Fruit fly (Drosophila melanogaster) whole organism, embryonic: ENCODE results near the gene CG32985.

Experiments
- Adf1 ChIP-seq: fragments of 200-800 bp; sonication (Bioruptor generic); IDR thresholded peaks from 2 replicates; pipeline ENCODE4 v1.3.6; 2022; ENCODE audit warnings: missing biosample characterization, missing genetic modification characterization
- Bgb ChIP-seq: fragments of 200-800 bp; sonication (Bioruptor generic); IDR thresholded peaks from 2 replicates; pipeline ENCODE4 v1.3.6; 2022; ENCODE audit warnings: missing biosample characterization, missing genetic modification characterization; ENCODE audit not compliant: partially characterized antibody
- CG11398 ChIP-seq: fragments of 200-800 bp; sonication (Bioruptor generic); optimal IDR thresholded peaks from 2 replicates; lab custom pipeline; 2016; ENCODE audit warnings: missing biosample characterization, missing genetic modification characterization
- CG11695 ChIP-seq: fragments of 200-800 bp; sonication (Bioruptor generic); IDR thresholded peaks from 3 replicates; pipeline ENCODE4 v1.3.6; 2022; ENCODE audit warnings: missing biosample characterization, missing genetic modification characterization
- CG14965 ChIP-seq: fragments of 200-800 bp; sonication (Bioruptor generic); optimal IDR thresholded peaks from 2 replicates; lab custom pipeline; 2016; ENCODE audit warnings: missing biosample characterization, missing genetic modification characterization, borderline replicate concordance
- CG16815 ChIP-seq: fragments of 200-800 bp; sonication (Bioruptor generic); optimal IDR thresholded peaks from 3 replicates; lab custom pipeline; 2017; ENCODE audit warnings: missing biosample characterization, mild to moderate bottlenecking, missing genetic modification characterization
- CG1792 ChIP-seq: fragments of 200-800 bp; sonication (Bioruptor generic); optimal IDR thresholded peaks from 2 replicates; lab custom pipeline; 2016; ENCODE audit warnings: missing biosample characterization, missing genetic modification characterization
- CG31365 ChIP-seq: fragments of 200-800 bp; sonication (Bioruptor generic); optimal IDR thresholded peaks from 2 replicates; lab custom pipeline; 2018; ENCODE audit warnings: missing biosample characterization, mild to moderate bottlenecking, missing genetic modification characterization
- CG3726 ChIP-seq: fragments of 200-800 bp; sonication (Bioruptor generic); IDR thresholded peaks from 3 replicates; pipeline ENCODE4, ENCODE4 v1.3.6; 2022; ENCODE audit warnings: missing biosample characterization, missing genetic modification characterization
- CG4707 ChIP-seq: fragments of 200-800 bp; sonication (Bioruptor generic); optimal IDR thresholded peaks from 2 replicates; lab custom pipeline; 2018; ENCODE audit warnings: missing biosample characterization, mild to moderate bottlenecking, missing genetic modification characterization, moderate library complexity
- CG8089 ChIP-seq: fragments of 200-800 bp; sonication (Bioruptor generic); optimal IDR thresholded peaks from 3 replicates; lab custom pipeline; 2016; ENCODE audit warnings: missing biosample characterization, missing genetic modification characterization
- Camta ChIP-seq: fragments of 200-800 bp; sonication (Bioruptor generic); optimal IDR thresholded peaks from 2 replicates; lab custom pipeline; 2016; ENCODE audit warnings: missing biosample characterization, missing genetic modification characterization
- CoRest ChIP-seq: fragments of 200-800 bp; sonication (Bioruptor generic); optimal IDR thresholded peaks from 3 replicates; lab custom pipeline; 2018; ENCODE audit warnings: missing biosample characterization, mild to moderate bottlenecking, missing genetic modification characterization, moderate library complexity
- D19B ChIP-seq: fragments of 200-800 bp; sonication (Bioruptor generic); optimal IDR thresholded peaks from 2 replicates; lab custom pipeline; 2017; ENCODE audit warnings: missing biosample characterization, mild to moderate bottlenecking, missing genetic modification characterization
- Dfd ChIP-seq, 2 experiments: fragments of >200 bp; optimal IDR thresholded peaks; 2 replicates each; lab custom pipeline; 2017; ENCODE audit warnings: missing biosample characterization in 2 of 2, missing genetic modification characterization in 2 of 2
- Eip74EF ChIP-seq, 2 experiments: fragments of 200-800 bp in 1 of 2; fragments of >200 bp in 1 of 2; sonication (Bioruptor generic) in 1 of 2; optimal IDR thresholded peaks; 2 replicates each; lab custom pipeline; 2017 to 2019; ENCODE audit warnings: missing biosample characterization in 2 of 2, missing genetic modification characterization in 2 of 2, mild to moderate bottlenecking in 1 of 2, moderate library complexity in 1 of 2
- Ets97D ChIP-seq: fragments of 200-800 bp; sonication (Bioruptor generic); optimal IDR thresholded peaks from 3 replicates; lab custom pipeline; 2016; ENCODE audit warnings: missing biosample characterization, missing genetic modification characterization
- Gug ChIP-seq: fragments of 200-800 bp; sonication (Bioruptor generic); IDR thresholded peaks from 4 replicates; pipeline ENCODE4 v1.3.6; 2022; ENCODE audit warnings: missing biosample characterization, missing genetic modification characterization
- Hey ChIP-seq: fragments of 200-800 bp; sonication (Bioruptor generic); optimal IDR thresholded peaks from 3 replicates; lab custom pipeline; 2018; ENCODE audit warnings: missing biosample characterization, mild to moderate bottlenecking, missing genetic modification characterization
- Hsf ChIP-seq: fragments of 200-800 bp; sonication (Bioruptor generic); optimal IDR thresholded peaks from 3 replicates; lab custom pipeline; 2016; ENCODE audit warnings: missing biosample characterization, missing genetic modification characterization
- Jarid2 ChIP-seq: fragments of 200-800 bp; sonication (Bioruptor generic); optimal IDR thresholded peaks from 3 replicates; lab custom pipeline; 2017; ENCODE audit warnings: mild to moderate bottlenecking, missing biosample characterization, missing genetic modification reagents, missing genetic modification characterization
- Kr ChIP-seq: fragments of 200-800 bp; sonication (Bioruptor generic); optimal IDR thresholded peaks from 2 replicates; lab custom pipeline; 2017; ENCODE audit warnings: missing biosample characterization, mild to moderate bottlenecking, missing genetic modification characterization
- Meics ChIP-seq: fragments of 200-800 bp; sonication (Bioruptor generic); optimal IDR thresholded peaks from 2 replicates; lab custom pipeline; 2017; ENCODE audit warnings: missing biosample characterization, mild to moderate bottlenecking, missing genetic modification characterization
- bcd ChIP-seq: fragments of 200-800 bp; sonication (Bioruptor generic); optimal IDR thresholded peaks from 2 replicates; lab custom pipeline; 2017; ENCODE audit warnings: missing biosample characterization, mild to moderate bottlenecking, missing genetic modification characterization
- bigmax ChIP-seq: fragments of 200-800 bp; sonication (Bioruptor generic); optimal IDR thresholded peaks from 2 replicates; lab custom pipeline; 2018; ENCODE audit warnings: missing biosample characterization, mild to moderate bottlenecking, missing genetic modification characterization
- caup ChIP-seq: fragments of 200-800 bp; sonication (Bioruptor generic); optimal IDR thresholded peaks from 3 replicates; lab custom pipeline; 2017; ENCODE audit warnings: missing biosample characterization, mild to moderate bottlenecking, missing genetic modification characterization, moderate library complexity; ENCODE audit not compliant: severe bottlenecking
- gcm ChIP-seq: fragments of 200-800 bp; sonication (Bioruptor generic); optimal IDR thresholded peaks from 2 replicates; lab custom pipeline; 2019; ENCODE audit warnings: missing biosample characterization, mild to moderate bottlenecking, missing genetic modification characterization, moderate library complexity
- gem ChIP-seq: fragments of 200-800 bp; sonication (Bioruptor generic); optimal IDR thresholded peaks from 2 replicates; lab custom pipeline; 2019; ENCODE audit warnings: missing biosample characterization, mild to moderate bottlenecking, missing genetic modification characterization, moderate library complexity
- hbn ChIP-seq: fragments of 200-800 bp; sonication (Bioruptor generic); IDR thresholded peaks from 2 replicates; pipeline ENCODE4 v1.3.6; 2022; ENCODE audit warnings: missing biosample characterization, missing genetic modification characterization; ENCODE audit not compliant: partially characterized antibody
- her ChIP-seq: fragments of 200-800 bp; sonication (Bioruptor generic); optimal IDR thresholded peaks from 2 replicates; lab custom pipeline; 2016; ENCODE audit warnings: missing biosample characterization, missing genetic modification characterization
- lmd ChIP-seq: fragments of 200-800 bp; sonication (Bioruptor generic); IDR thresholded peaks from 2 replicates; pipeline ENCODE4 v1.3.6; 2022; ENCODE audit warnings: missing biosample characterization, missing genetic modification characterization
- lola ChIP-seq, 3 experiments: fragments of >200 bp in 2 of 3; fragments of 200-800 bp in 1 of 3; sonication (Bioruptor generic) in 1 of 3; optimal IDR thresholded peaks; 2 replicates each; lab custom pipeline; 2017 to 2019; ENCODE audit warnings: missing biosample characterization in 3 of 3, missing genetic modification characterization in 3 of 3, mild to moderate bottlenecking in 1 of 3, moderate library complexity in 1 of 3
- nau ChIP-seq: fragments of 200-800 bp; sonication (Bioruptor generic); optimal IDR thresholded peaks from 3 replicates; lab custom pipeline; 2017; ENCODE audit warnings: missing biosample characterization, mild to moderate bottlenecking, missing genetic modification characterization, missing genetic modification reagents
- onecut ChIP-seq: fragments of 200-800 bp; sonication (Bioruptor generic); IDR thresholded peaks from 2 replicates; pipeline ENCODE4 v1.3.6; 2022; ENCODE audit warnings: missing biosample characterization, missing genetic modification characterization
- otp ChIP-seq: fragments of 200-800 bp; sonication (Bioruptor generic); IDR thresholded peaks from 3 replicates; pipeline ENCODE4, ENCODE4 v1.3.6; 2022; ENCODE audit warnings: missing biosample characterization, missing genetic modification characterization
- pfk ChIP-seq: fragments of 200-800 bp; sonication (Bioruptor generic); optimal IDR thresholded peaks from 2 replicates; lab custom pipeline; 2018; ENCODE audit warnings: missing biosample characterization, mild to moderate bottlenecking, missing genetic modification characterization, moderate library complexity
- phol ChIP-seq: fragments of 200-800 bp; sonication (Bioruptor generic); optimal IDR thresholded peaks from 3 replicates; lab custom pipeline; 2018; ENCODE audit warnings: missing biosample characterization, mild to moderate bottlenecking, missing genetic modification characterization, moderate library complexity
- pzg ChIP-seq: fragments of 200-800 bp; sonication (Bioruptor generic); optimal IDR thresholded peaks from 3 replicates; lab custom pipeline; 2018; ENCODE audit warnings: missing biosample characterization, mild to moderate bottlenecking, missing genetic modification characterization, moderate library complexity
- ro ChIP-seq: fragments of 200-800 bp; sonication (Bioruptor generic); IDR thresholded peaks from 2 replicates; pipeline ENCODE4 v1.3.6; 2022; ENCODE audit warnings: missing biosample characterization, missing genetic modification characterization
- sc ChIP-seq, 3 experiments: fragments of >200 bp in 2 of 3; fragments of 200-800 bp in 1 of 3; sonication (Bioruptor generic) in 1 of 3; optimal IDR thresholded peaks; 2 replicates in 2 of 3; 3 replicates in 1 of 3; lab custom pipeline; 2017; ENCODE audit warnings: mild to moderate bottlenecking in 1 of 3, missing biosample characterization in 1 of 3, missing genetic modification characterization in 1 of 3, missing genetic modification reagents in 1 of 3
- scrt ChIP-seq: fragments of 200-800 bp; sonication (Bioruptor generic); optimal IDR thresholded peaks from 2 replicates; lab custom pipeline; 2018; ENCODE audit warnings: missing biosample characterization, mild to moderate bottlenecking, missing genetic modification characterization, moderate library complexity
- shn ChIP-seq: fragments of 200-800 bp; sonication (Bioruptor generic); optimal IDR thresholded peaks from 3 replicates; lab custom pipeline; 2016; ENCODE audit warnings: missing biosample characterization, missing genetic modification characterization
- slp2 ChIP-seq: fragments of 200-800 bp; sonication (Bioruptor generic); optimal IDR thresholded peaks from 2 replicates; lab custom pipeline; 2016; ENCODE audit warnings: missing biosample characterization, missing genetic modification characterization
- sob ChIP-seq: fragments of 200-800 bp; sonication (Bioruptor generic); IDR thresholded peaks from 2 replicates; pipeline ENCODE4 v1.3.6; 2022; ENCODE audit warnings: missing biosample characterization, missing genetic modification characterization
- tio ChIP-seq: fragments of 200-800 bp; sonication (Bioruptor generic); optimal IDR thresholded peaks from 2 replicates; lab custom pipeline; 2017; ENCODE audit warnings: missing biosample characterization, missing genetic modification characterization, inconsistent platforms
- tna ChIP-seq: fragments of 200-800 bp; sonication (Bioruptor generic); IDR thresholded peaks from 2 replicates; pipeline ENCODE4 v1.3.6; 2022; ENCODE audit warnings: missing biosample characterization, missing genetic modification characterization; ENCODE audit not compliant: partially characterized antibody
- ttk ChIP-seq: fragments of 200-800 bp; sonication (Bioruptor generic); IDR thresholded peaks from 2 replicates; pipeline ENCODE4 v2.1.2; 2022; ENCODE audit warnings: missing biosample characterization, missing genetic modification characterization
- tup ChIP-seq: fragments of 200-800 bp; sonication (Bioruptor generic); optimal IDR thresholded peaks from 2 replicates; lab custom pipeline; 2016; ENCODE audit warnings: missing biosample characterization, mild to moderate bottlenecking, missing genetic modification characterization, moderate library complexity
- vvl ChIP-seq: fragments of 200-800 bp; sonication (Bioruptor generic); IDR thresholded peaks from 2 replicates; pipeline ENCODE4 v1.3.6; 2022; ENCODE audit warnings: missing biosample characterization, missing genetic modification characterization

The CG32985 gene

dm6 chr2L:8997285-8997684, 35.0 kb downstream of the CG32985 start, which contains the start of the genes alien and CG18661 (continued):
- TF ChIP-seq CG8089 (peak; percentile 69), bcd (GFP tag; lab: Kevin White, UChicago) (peak; percentile 75), lola (GFP tag; optimal IDR thresholded peaks at IDR 0.05; lab: Kevin White, UChicago) (peak in 1 of 3 experiments; percentile 87), CG1792 (GFP tag; lab: Kevin White, UChicago) (peak; percentile 57), phol (peak; percentile 81), gcm (peak; percentile 30), Camta (peak; percentile 93), ttk (GFP tag; lab: Robert Waterston, UW) (peak; percentile 88), lmd (peak; percentile 91), CG16815 (GFP tag; lab: Kevin White, UChicago) (peak; percentile 90), shn (GFP tag; lab: Kevin White, UChicago) (peak; percentile 76), ro (GFP tag; lab: Robert Waterston, UW) (peak; percentile 65), sob (GFP tag; lab: Robert Waterston, UW) (peak; percentile 90), CG14965 (GFP tag; lab: Kevin White, UChicago) (peak; percentile 9), slp2 (GFP tag; lab: Kevin White, UChicago) (peak; percentile 91), caup (peak; percentile 82), Ets97D (GFP tag; lab: Kevin White, UChicago) (peak; percentile 88), CoRest (tag; lab: Kevin White, UChicago) (peak; percentile 90), her (GFP tag; lab: Kevin White, UChicago) (peak; percentile 78), Hey (tag; lab: Kevin White, UChicago) (no peak), CG3726 (GFP tag; lab: Robert Waterston, UW) (peak; percentile 95; the same call in 1 of the 3 replicates), otp (GFP tag; lab: Robert Waterston, UW) (peak; percentile 90), bigmax (no peak), pfk (no peak), pzg (peak; percentile 86), D19B (GFP tag; lab: Kevin White, UChicago) (peak; percentile 43), Eip74EF (GFP tag; optimal IDR thresholded peaks at IDR 0.05; lab: Kevin White, UChicago) (no peak), Meics (GFP tag; lab: Kevin White, UChicago) (peak; percentile 47), Kr (GFP tag; lab: Kevin White, UChicago) (no peak), CG11398 (GFP tag; lab: Kevin White, UChicago) (peak; percentile 24), hbn (GFP tag; lab: Robert Waterston, UW) (no peak), tup (peak; percentile 57), gem (tag; lab: Kevin White, UChicago) (peak; percentile 83), CG31365 (tag; lab: Kevin White, UChicago) (no peak), CG4707 (GFP tag; lab: Kevin White, UChicago) (no peak), tio (peak; percentile 36), Adf1 (peak; percentile 55), Hsf (peak; percentile 85), Gug (GFP tag; lab: Robert Waterston, UW) (peak; percentile 92), Jarid2 (GFP tag; lab: Kevin White, UChicago) (no peak), Bgb (GFP tag; lab: Robert Waterston, UW) (peak; percentile 40; the same call in 1 of the 2 replicates), sc (optimal IDR thresholded peaks at IDR 0.05; lab: Kevin White, UChicago) (no peak), sc (GFP tag; optimal IDR thresholded peaks at IDR 0.05; lab: Kevin White, UChicago) (no peak), vvl (GFP tag; lab: Robert Waterston, UW) (peak; percentile 92), scrt (GFP tag; lab: Kevin White, UChicago) (peak; percentile 33), CG11695 (GFP tag; lab: Robert Waterston, UW) (peak; percentile 89), Dfd (GFP tag; optimal IDR thresholded peaks at IDR 0.05; lab: Kevin White, UChicago) (no peak), tna (GFP tag; lab: Robert Waterston, UW) (no peak), nau (GFP tag; lab: Kevin White, UChicago) (peak; percentile 14), onecut (GFP tag; lab: Robert Waterston, UW) (peak; percentile 89)
